Worm (Caenorhabditis elegans) whole organism, L4/young adult: ENCODE measurements around the gene ttr-41.

ENCODE experiments used
- W03F9.2 ChIP-seq: fragments of 150-350 bp; optimal IDR thresholded peaks from 2 replicates; lab custom pipeline; 2014; ENCODE audit warnings: missing biosample characterization, missing genetic modification characterization
- dao-5 ChIP-seq: sonication (generic microtip); optimal IDR thresholded peaks from 2 replicates; lab custom pipeline; 2016; ENCODE audit warnings: missing genotype, missing genetic modification characterization, moderate library complexity, missing compliant biosample characterization
- him-1 ChIP-seq: sonication (generic microtip); optimal IDR thresholded peaks from 2 replicates; lab custom pipeline; 2016; ENCODE audit warnings: missing genotype, missing genetic modification reagents, missing genetic modification characterization, missing compliant biosample characterization

DNA sequence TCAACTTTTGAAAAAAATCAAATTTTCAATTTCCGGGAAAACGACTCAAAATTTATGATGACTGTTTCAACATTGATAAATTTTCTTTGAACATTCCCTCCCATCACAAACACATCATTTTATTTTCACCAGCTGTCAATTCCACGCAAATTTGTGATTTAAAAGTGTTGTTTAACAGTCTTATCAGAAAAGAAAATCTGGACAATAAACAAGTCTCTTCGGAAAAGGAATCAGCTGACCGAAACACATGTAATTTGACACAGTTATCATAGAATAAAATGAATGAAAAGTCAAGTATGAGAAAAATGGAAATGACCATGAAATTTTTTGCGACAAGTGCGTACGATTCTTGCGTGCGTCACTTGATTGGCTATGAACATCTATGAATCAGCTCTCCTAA, 41.4 kb upstream of the ttr-41 start:
- no peak for TF ChIP-seq W03F9.2 (tag; lab: Kevin White, UChicago)
- TF ChIP-seq him-1 (tag; lab: Kevin White, UChicago), result no peak
- no peak for TF ChIP-seq dao-5 (tag; lab: Kevin White, UChicago)
